Worm (Caenorhabditis elegans) whole organism, L1 larva: Measurements from ENCODE around the gene col-42.

ENCODE experiments used
- elt-3 ChIP-seq, 6 experiments: fragments of 150-350 bp in 1 of 6; sonication (generic microtip); optimal IDR thresholded peaks; 2 replicates each; lab custom pipeline; 2017 to 2018; ENCODE audit warnings: missing biosample characterization in 6 of 6, missing genetic modification characterization in 6 of 6, inconsistent platforms in 1 of 6
- fos-1 ChIP-seq: fragments of 150-350 bp; optimal IDR thresholded peaks from 2 replicates; lab custom pipeline; 2014; ENCODE audit warnings: missing biosample characterization, missing genetic modification characterization
- irx-1 ChIP-seq: sonication (generic microtip); optimal IDR thresholded peaks from 2 replicates; lab custom pipeline; 2016; ENCODE audit warnings: missing genetic modification characterization, missing compliant biosample characterization
- lin-13 ChIP-seq: fragments of 150-350 bp; optimal IDR thresholded peaks from 2 replicates; lab custom pipeline; 2014; ENCODE audit warnings: missing biosample characterization, missing genetic modification reagents, missing genetic modification characterization
- lir-3 ChIP-seq: sonication (generic microtip); optimal IDR thresholded peaks from 2 replicates; lab custom pipeline; 2016; ENCODE audit warnings: mild to moderate bottlenecking, missing genetic modification characterization, moderate library complexity, missing compliant biosample characterization; ENCODE audit not compliant: poor library complexity
- nhr-28 ChIP-seq: fragments of 150-350 bp; optimal IDR thresholded peaks from 2 replicates; lab custom pipeline; 2014; ENCODE audit warnings: missing biosample characterization, missing genetic modification characterization
- nhr-47 ChIP-seq: sonication (generic microtip); optimal IDR thresholded peaks from 2 replicates; lab custom pipeline; 2016; ENCODE audit warnings: mild to moderate bottlenecking, missing genetic modification characterization, moderate library complexity, missing compliant biosample characterization
- nhr-76 ChIP-seq: sonication (generic microtip); optimal IDR thresholded peaks from 2 replicates; lab custom pipeline; 2017; ENCODE audit warnings: missing biosample characterization, missing genetic modification characterization
- nhr-77 ChIP-seq: fragments of 150-350 bp; optimal IDR thresholded peaks from 2 replicates; lab custom pipeline; 2014; ENCODE audit warnings: missing biosample characterization, missing genetic modification characterization

DNA sequence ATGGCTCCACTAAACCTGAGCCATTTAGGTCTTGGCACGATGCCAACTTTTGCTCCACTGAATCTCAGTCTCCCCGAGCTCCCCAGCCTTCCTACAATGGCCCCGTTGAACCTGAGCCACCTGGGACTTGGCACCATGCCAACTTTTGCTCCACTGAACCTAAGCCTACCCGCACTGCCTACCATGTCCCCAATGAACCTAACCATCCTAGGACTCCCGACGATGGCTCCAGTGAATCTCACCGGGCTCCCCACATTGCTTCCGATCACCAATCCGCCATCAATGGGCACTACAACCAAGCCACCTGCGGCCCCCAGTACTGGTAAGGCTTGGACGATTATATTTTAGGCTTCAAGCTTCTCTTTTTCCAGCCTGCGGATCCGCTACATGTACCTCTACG lies 33.5 kb downstream of the col-42 start:
- no peak for TF ChIP-seq nhr-28 (tag; lab: Kevin White, UChicago)
- TF ChIP-seq fos-1 (tag; lab: Kevin White, UChicago), result no peak
- TF ChIP-seq irx-1 (tag; lab: Kevin White, UChicago), result no peak
- no peak for TF ChIP-seq nhr-77 (tag; lab: Kevin White, UChicago)
- TF ChIP-seq nhr-76 (tag; lab: Kevin White, UChicago), result no peak
- TF ChIP-seq lin-13, result no peak
- TF ChIP-seq elt-3 (tag; optimal IDR thresholded peaks at IDR 0.05; lab: Kevin White, UChicago), result no peak
- no peak for TF ChIP-seq nhr-47 (tag; lab: Kevin White, UChicago)
- no peak for TF ChIP-seq lir-3
